Worm (Caenorhabditis elegans): ENCODE results near the gene str-261.

The str-261 gene

DNA sequence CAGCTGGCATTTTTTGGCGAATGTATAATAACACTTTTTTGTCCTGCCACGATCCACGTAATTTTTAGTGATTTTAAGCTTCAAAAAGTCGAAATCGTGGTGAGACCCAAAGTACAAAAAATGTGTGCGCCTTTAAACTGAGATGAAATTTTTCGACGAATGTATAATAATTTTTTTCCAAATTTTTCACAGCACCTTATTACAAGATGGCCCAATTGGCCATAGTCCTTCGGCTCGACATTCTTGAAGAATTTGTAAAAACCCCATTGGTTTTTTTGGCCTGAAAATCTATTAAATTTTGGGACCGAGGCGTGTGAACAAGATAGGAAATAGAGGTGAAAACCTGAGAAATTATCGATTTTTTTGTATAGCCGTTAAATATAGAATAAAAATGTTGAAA is 41.6 kb downstream of the str-261 start:
- TF ChIP-seq unc-42 (tag; optimal IDR thresholded peaks at IDR 0.05) (no peak), hlh-6 (tag; optimal IDR thresholded peaks at IDR 0.05) (no peak), che-1 (tag; optimal IDR thresholded peaks at IDR 0.05) (no peak), unc-55 (GFP tag; optimal IDR thresholded peaks at IDR 0.05) (no peak), hlh-13 (GFP tag; optimal IDR thresholded peaks at IDR 0.05) (no peak), tbx-7 (tag; optimal IDR thresholded peaks at IDR 0.05) (no peak), eyg-1 (tag; optimal IDR thresholded peaks at IDR 0.05) (no peak), unc-3 (GFP tag; conservative IDR thresholded peaks at IDR 0.05) (no peak), unc-3 (tag; optimal IDR thresholded peaks at IDR 0.05) (no peak), sdc-2 (tag; optimal IDR thresholded peaks at IDR 0.05) (no peak), lim-6 (tag; optimal IDR thresholded peaks at IDR 0.05) (no peak), fkh-6 (tag; optimal IDR thresholded peaks at IDR 0.05) (no peak), ceh-45 (GFP tag; IDR thresholded peaks at IDR 0.05) (no peak), pat-9 (tag; optimal IDR thresholded peaks at IDR 0.05) (no peak), pha-2 (tag; optimal IDR thresholded peaks at IDR 0.05) (no peak)

DNA sequence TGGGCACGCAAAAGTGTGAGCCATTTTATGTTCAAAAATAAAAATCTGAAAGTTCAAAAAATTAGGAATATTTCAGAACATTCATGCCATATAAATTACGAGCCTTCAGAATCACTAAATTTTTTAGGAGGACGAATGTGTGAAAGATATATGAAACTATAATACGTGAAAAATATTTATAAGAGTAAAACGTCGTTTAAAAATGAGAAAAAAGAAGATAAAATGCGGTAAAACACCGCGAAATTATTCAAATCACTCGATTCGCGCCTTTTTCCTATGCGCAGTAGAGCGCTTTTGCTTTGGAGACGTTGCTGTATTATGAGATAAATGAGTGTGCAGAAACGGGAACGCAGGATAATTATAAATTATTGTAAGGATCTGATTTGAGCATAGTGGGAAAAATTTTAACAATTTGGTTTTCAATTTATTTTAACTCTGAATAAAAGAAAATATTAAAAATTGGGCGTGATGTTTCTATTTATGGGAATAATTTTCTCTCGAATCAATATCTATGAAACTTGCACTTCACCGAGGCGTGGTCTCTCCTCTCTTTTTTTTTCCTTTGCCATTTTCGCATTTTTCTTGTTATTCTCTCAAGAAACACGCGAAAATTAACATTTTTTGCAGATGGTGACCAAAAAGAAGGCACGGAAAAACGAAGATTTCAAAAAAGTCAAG is 45.0 kb downstream of the str-261 start, which contains the start of the genes sup-35 and Y48A6C.4:
TSS of gene sup-35 (minus strand) at position 51 of the 678 bp plus-strand sequence.
TSS of gene Y48A6C.4 (plus strand) at position 628 of the 678 bp plus-strand sequence.
- TF ChIP-seq C38D4.7 (GFP tag; optimal IDR thresholded peaks at IDR 0.05) (peak; percentile 55), ceh-9 (tag; optimal IDR thresholded peaks at IDR 0.05) (no peak), sox-4 (tag; optimal IDR thresholded peaks at IDR 0.05) (no peak), Y22D7AL.16 (tag; optimal IDR thresholded peaks at IDR 0.05) (no peak), ceh-14 (tag; optimal IDR thresholded peaks at IDR 0.05) (peak; percentile 96), unc-42 (tag; optimal IDR thresholded peaks at IDR 0.05) (peak; percentile 93), ttx-3 (tag; optimal IDR thresholded peaks at IDR 0.05) (peak; percentile 59), syd-9 (tag; optimal IDR thresholded peaks at IDR 0.05) (peak; percentile 30), fkh-10 (GFP tag; optimal IDR thresholded peaks at IDR 0.05) (no peak), tbx-2 (tag; optimal IDR thresholded peaks at IDR 0.05) (peak; percentile 98), fax-1 (tag; optimal IDR thresholded peaks at IDR 0.05) (peak; percentile 93), K02D7.2 (tag; optimal IDR thresholded peaks at IDR 0.05) (peak; percentile 47), mec-3 (tag; optimal IDR thresholded peaks at IDR 0.05; ENCODE audit: borderline replicate concordance) (peak; percentile 88), ceh-2 (tag; optimal IDR thresholded peaks at IDR 0.05) (peak; percentile 98), pax-1 (tag; optimal IDR thresholded peaks at IDR 0.05) (peak; percentile 43), odd-2 (tag; optimal IDR thresholded peaks at IDR 0.05) (no peak), elt-4 (tag; optimal IDR thresholded peaks at IDR 0.05) (no peak), hlh-6 (tag; optimal IDR thresholded peaks at IDR 0.05) (peak; percentile 28), pros-1 (tag; optimal IDR thresholded peaks at IDR 0.05) (no peak), ceh-31 (tag; optimal IDR thresholded peaks at IDR 0.05) (peak; percentile 99), F13H6.1 (tag; optimal IDR thresholded peaks at IDR 0.05) (peak; percentile 89), gmeb-2 (tag; optimal IDR thresholded peaks at IDR 0.05) (no peak), sox-2 (GFP tag; IDR thresholded peaks at IDR 0.05) (no peak), lin-11 (tag; optimal IDR thresholded peaks at IDR 0.05) (no peak), hlh-13 (GFP tag; optimal IDR thresholded peaks at IDR 0.05) (no peak), hlh-15 (tag; optimal IDR thresholded peaks at IDR 0.05) (peak; percentile 82), nhr-232 (tag; optimal IDR thresholded peaks at IDR 0.05) (no peak), ceh-6 (GFP tag; optimal IDR thresholded peaks at IDR 0.05) (no peak), ref-2 (tag; optimal IDR thresholded peaks at IDR 0.05) (peak; percentile 97), pha-2 (tag; optimal IDR thresholded peaks at IDR 0.05) (peak; percentile 72), unc-3 (GFP tag; conservative IDR thresholded peaks at IDR 0.05) (no peak), unc-3 (tag; optimal IDR thresholded peaks at IDR 0.05) (peak; percentile 71), ceh-19 (GFP tag; optimal IDR thresholded peaks at IDR 0.05) (peak; percentile 58), unc-86 (tag; optimal IDR thresholded peaks at IDR 0.05) (peak; percentile 83), ceh-30 (tag; optimal IDR thresholded peaks at IDR 0.05) (no peak), ceh-18 (tag; optimal IDR thresholded peaks at IDR 0.05) (peak; percentile 74), che-1 (tag; optimal IDR thresholded peaks at IDR 0.05) (peak; percentile 26), unc-55 (GFP tag; optimal IDR thresholded peaks at IDR 0.05) (peak; percentile 11), ahr-1 (tag; optimal IDR thresholded peaks at IDR 0.05) (peak; percentile 96), T23F11.4 (GFP tag; optimal IDR thresholded peaks at IDR 0.05) (no peak), pqm-1 (tag; optimal IDR thresholded peaks at IDR 0.05) (peak; percentile 86), madf-2 (tag; optimal IDR thresholded peaks at IDR 0.05) (peak; percentile 13), dmd-4 (tag; optimal IDR thresholded peaks at IDR 0.05; ENCODE audit: borderline replicate concordance) (peak; percentile 40)

Measured in whole organism, late embryonic.